Worm (Caenorhabditis elegans) whole organism, L4 larva: ENCODE data around the gene nas-19.
A peak's percentile ranks its signal among the peaks of the same experiment; 100 is the strongest.

Experiments
- F49E8.2 ChIP-seq: sonication (generic microtip); optimal IDR thresholded peaks from 2 replicates; lab custom pipeline; 2016; ENCODE audit warnings: missing compliant biosample characterization, mild to moderate bottlenecking, missing genetic modification characterization, borderline replicate concordance
- Y105C5A.15 ChIP-seq: fragments of 200-800 bp; sonication (Bioruptor generic); IDR thresholded peaks from 2 replicates; pipeline ENCODE4 v1.3.6; 2022; ENCODE audit warnings: missing genetic modification characterization, missing compliant biosample characterization
- Y48G9A.11 ChIP-seq: fragments of 200-800 bp; sonication (Bioruptor generic); IDR thresholded peaks from 2 replicates; pipeline ENCODE4 v1.3.6; 2022; ENCODE audit warnings: missing genetic modification reagents, missing genetic modification characterization, missing compliant biosample characterization
- Y5F2A.4 ChIP-seq: fragments of 200-800 bp; sonication (Bioruptor generic); optimal IDR thresholded peaks from 2 replicates; lab custom pipeline; 2018; ENCODE audit warnings: mild to moderate bottlenecking, missing genetic modification characterization, missing compliant biosample characterization
- aha-1 ChIP-seq: fragments of 150-350 bp; peaks from one replicate; lab custom pipeline; 2014; ENCODE audit warnings: missing biosample characterization, missing genetic modification characterization
- aly-2 ChIP-seq: sonication (generic microtip); optimal IDR thresholded peaks from 2 replicates; lab custom pipeline; 2018; ENCODE audit warnings: missing biosample characterization, missing genetic modification characterization
- arid-1 ChIP-seq: fragments of 200-800 bp; sonication (Bioruptor generic); conservative IDR thresholded peaks from 2 replicates; pipeline ENCODE4 v1.3.6; 2022; ENCODE audit warnings: missing genetic modification reagents, missing genetic modification characterization, missing compliant biosample characterization
- ceh-28 ChIP-seq: fragments of 150-350 bp; optimal IDR thresholded peaks from 2 replicates; lab custom pipeline; 2014; ENCODE audit warnings: missing biosample characterization, missing genetic modification reagents, missing genetic modification characterization
- ceh-44 ChIP-seq: fragments of 200-800 bp; sonication (Bioruptor generic); IDR thresholded peaks from 2 replicates; pipeline ENCODE4 v1.3.6; 2022; ENCODE audit warnings: missing genetic modification reagents, missing genetic modification characterization, missing compliant biosample characterization
- ceh-82 ChIP-seq: sonication (generic microtip); optimal IDR thresholded peaks from 2 replicates; lab custom pipeline; 2017; ENCODE audit warnings: missing biosample characterization, missing genetic modification characterization
- cey-2 ChIP-seq: sonication (generic microtip); optimal IDR thresholded peaks from 3 replicates; lab custom pipeline; 2017; ENCODE audit warnings: missing genetic modification characterization, mild to moderate bottlenecking, missing compliant biosample characterization, antibody characterized with exemption, borderline replicate concordance; ENCODE audit not compliant: insufficient read depth
- ctbp-1 ChIP-seq: fragments of 200-800 bp; sonication (Bioruptor generic); IDR thresholded peaks from 2 replicates; pipeline ENCODE4 v1.3.6; 2022; ENCODE audit warnings: missing genetic modification reagents, missing genetic modification characterization, missing compliant biosample characterization
- daf-16 ChIP-seq, 3 experiments: sonication (generic microtip); optimal IDR thresholded peaks; 2 replicates each; lab custom pipeline; 2016 to 2017; ENCODE audit warnings: missing genetic modification characterization in 3 of 3, missing genetic modification reagents in 3 of 3, mild to moderate bottlenecking in 2 of 3, missing compliant biosample characterization in 2 of 3, missing biosample characterization in 1 of 3, moderate library complexity in 1 of 3
- daf-8 ChIP-seq: fragments of 200-800 bp; sonication (Bioruptor generic); IDR thresholded peaks from 2 replicates; pipeline ENCODE4 v1.3.6; 2022; ENCODE audit warnings: missing genetic modification characterization, missing compliant biosample characterization
- dmd-8 ChIP-seq: fragments of 200-800 bp; sonication (Bioruptor generic); IDR thresholded peaks from 2 replicates; pipeline ENCODE4 v1.3.6; 2022; ENCODE audit warnings: missing genetic modification characterization, missing compliant biosample characterization
- egl-27 ChIP-seq: sonication (generic microtip); optimal IDR thresholded peaks from 3 replicates; lab custom pipeline; 2017; ENCODE audit warnings: missing biosample characterization, missing genetic modification reagents, missing genetic modification characterization
- egl-43 ChIP-seq: fragments of 200-800 bp; sonication (Bioruptor generic); IDR thresholded peaks from 2 replicates; pipeline ENCODE4 v1.3.6; 2022; ENCODE audit warnings: missing genetic modification reagents, missing genetic modification characterization, missing compliant biosample characterization
- fkh-10 ChIP-seq: fragments of 150-350 bp; optimal IDR thresholded peaks from 2 replicates; lab custom pipeline; 2014; ENCODE audit warnings: missing biosample characterization, missing genetic modification reagents, missing genetic modification characterization
- fos-1 ChIP-seq: fragments of 150-350 bp; optimal IDR thresholded peaks from 2 replicates; lab custom pipeline; 2014; ENCODE audit warnings: missing biosample characterization, missing genetic modification characterization
- gei-8 ChIP-seq: fragments of 200-800 bp; sonication (Bioruptor generic); optimal IDR thresholded peaks from 2 replicates; lab custom pipeline; 2018; ENCODE audit warnings: mild to moderate bottlenecking, missing genetic modification characterization, missing compliant biosample characterization
- hlh-11 ChIP-seq: fragments of 200-800 bp; sonication (Bioruptor generic); optimal IDR thresholded peaks from 2 replicates; lab custom pipeline; 2018; ENCODE audit warnings: mild to moderate bottlenecking, missing genetic modification characterization, missing compliant biosample characterization
- lim-7 ChIP-seq: fragments of 200-800 bp; sonication (Bioruptor generic); IDR thresholded peaks from 2 replicates; pipeline ENCODE4 v1.3.6; 2022; ENCODE audit warnings: missing genetic modification characterization, missing compliant biosample characterization
- mxl-2 ChIP-seq: fragments of 200-800 bp; sonication (Bioruptor generic); conservative IDR thresholded peaks from 2 replicates; pipeline ENCODE4 v1.3.6; 2022; ENCODE audit warnings: missing genetic modification reagents, missing genetic modification characterization, missing compliant biosample characterization
- nhr-102 ChIP-seq: sonication (generic microtip); optimal IDR thresholded peaks from 2 replicates; lab custom pipeline; 2016; ENCODE audit warnings: mild to moderate bottlenecking, missing genetic modification characterization, moderate library complexity, missing compliant biosample characterization
- nhr-11 ChIP-seq: fragments of 150-350 bp; optimal IDR thresholded peaks from 2 replicates; lab custom pipeline; 2014; ENCODE audit warnings: missing biosample characterization, missing genetic modification characterization
- nhr-237 ChIP-seq: sonication (generic microtip); optimal IDR thresholded peaks from 2 replicates; lab custom pipeline; 2017; ENCODE audit warnings: missing biosample characterization, missing genetic modification characterization
- nhr-42 ChIP-seq: fragments of 200-800 bp; sonication (Bioruptor generic); IDR thresholded peaks from 2 replicates; pipeline ENCODE4 v1.3.6; 2022; ENCODE audit warnings: missing genetic modification characterization, missing compliant biosample characterization
- rbr-2 ChIP-seq: sonication (generic microtip); optimal IDR thresholded peaks from 2 replicates; lab custom pipeline; 2016; ENCODE audit warnings: missing genotype, missing genetic modification characterization, missing compliant biosample characterization
- set-16 ChIP-seq: fragments of 200-800 bp; sonication (Bioruptor generic); IDR thresholded peaks from 2 replicates; pipeline ENCODE4 v1.3.6; 2022; ENCODE audit warnings: missing genetic modification reagents, missing genetic modification characterization, missing compliant biosample characterization
- snpc-1.2 ChIP-seq: fragments of 200-800 bp; sonication (Bioruptor generic); IDR thresholded peaks from 2 replicates; pipeline ENCODE4 v1.3.6; 2022; ENCODE audit warnings: missing genetic modification reagents, missing genetic modification characterization, missing compliant biosample characterization
- snpc-4 ChIP-seq: fragments of 150-350 bp; optimal IDR thresholded peaks from 2 replicates; lab custom pipeline; 2014; ENCODE audit warnings: missing biosample characterization, missing genetic modification characterization
- tra-1 ChIP-seq: fragments of 200-800 bp; sonication (Bioruptor generic); IDR thresholded peaks from 2 replicates; pipeline ENCODE4 v1.3.6; 2022; ENCODE audit warnings: missing genetic modification reagents, missing genetic modification characterization, missing compliant biosample characterization
- unc-130 ChIP-seq: sonication (generic microtip); optimal IDR thresholded peaks from 2 replicates; lab custom pipeline; 2016; ENCODE audit warnings: missing genetic modification reagents, missing genetic modification characterization, missing compliant biosample characterization
- zip-11 ChIP-seq: fragments of 200-800 bp; sonication (Bioruptor generic); IDR thresholded peaks from 2 replicates; pipeline ENCODE4 v1.3.6; 2022; ENCODE audit warnings: missing genetic modification characterization, missing compliant biosample characterization

nas-19 gene

ce11 chrV:11392020-11392419 is 10.5 kb downstream of the nas-19 start, which contains the start of gene nas-16:
Gene nas-16, plus strand, starts transcription at chrV:11392320.
- no peak for TF ChIP-seq daf-8 (GFP tag; lab: Robert Waterston, UW)
- TF ChIP-seq aly-2, result no peak
- TF ChIP-seq egl-43, result no peak
- TF ChIP-seq fos-1 (tag; lab: Kevin White, UChicago), result no peak
- TF ChIP-seq Y105C5A.15 (GFP tag; lab: Robert Waterston, UW), result no peak
- no peak for TF ChIP-seq daf-16 (GFP tag; optimal IDR thresholded peaks at IDR 0.05; lab: Kevin White, UChicago)
- no peak for TF ChIP-seq daf-16 (tag; optimal IDR thresholded peaks at IDR 0.05; lab: Kevin White, UChicago)
- no peak for TF ChIP-seq nhr-42 (GFP tag; lab: Robert Waterston, UW)
- TF ChIP-seq gei-8 (GFP tag; lab: Kevin White, UChicago), result no peak

- 0 out of 2 replicates have a peak, but pooled peaks have one; percentile 36 for TF ChIP-seq Y48G9A.11
These were observed 11.5 kb downstream of the nas-19 start for ce11 chrV:11391033-11391432.

ce11 chrV:11390394-11390793 is 12.1 kb downstream of the nas-19 start, which contains the start of the genes K03B8.11 and K03B8.14:
Gene K03B8.11, minus strand, starts transcription at chrV:11390494.
Gene K03B8.14, plus strand, starts transcription at chrV:11390503.
- TF ChIP-seq zip-11 (GFP tag; lab: Robert Waterston, UW) (no peak), aha-1 (tag; lab: Kevin White, UChicago) (peak; percentile 31), nhr-11 (tag; lab: Kevin White, UChicago) (no peak)

- TF ChIP-seq tra-1 (GFP tag; lab: Robert Waterston, UW) (no peak), ceh-44 (GFP tag; lab: Robert Waterston, UW) (no peak), fkh-10 (GFP tag; lab: Kevin White, UChicago) (no peak)
These were observed 12.7 kb downstream of the nas-19 start, which contains the start of gene col-155 for ce11 chrV:11389776-11390175. Gene col-155, minus strand, starts transcription at chrV:11389876.

- no peak for TF ChIP-seq ctbp-1 (GFP tag; lab: Robert Waterston, UW)
- no peak for TF ChIP-seq egl-27 (tag; lab: Kevin White, UChicago)
- TF ChIP-seq ceh-82 (tag; lab: Kevin White, UChicago), result no peak
- TF ChIP-seq egl-43, result no peak
- TF ChIP-seq nhr-102, result no peak
- TF ChIP-seq nhr-237, result no peak
- TF ChIP-seq aly-2, result no peak
- no peak for TF ChIP-seq rbr-2 (tag; lab: Kevin White, UChicago)
- TF ChIP-seq cey-2 (tag; lab: Kevin White, UChicago), result no peak
- no peak for TF ChIP-seq Y5F2A.4 (GFP tag; lab: Kevin White, UChicago)
- TF ChIP-seq mxl-2 (GFP tag; lab: Robert Waterston, UW), result no peak
- TF ChIP-seq snpc-1.2 (GFP tag; lab: Robert Waterston, UW), result no peak
- TF ChIP-seq arid-1 (GFP tag; lab: Robert Waterston, UW), result no peak
- no peak for TF ChIP-seq nhr-42 (GFP tag; lab: Robert Waterston, UW)
- no peak for TF ChIP-seq ceh-28 (tag; lab: Kevin White, UChicago)
- TF ChIP-seq snpc-4 (tag; lab: Kevin White, UChicago), result no peak
- TF ChIP-seq, all 104 proteins: peak for 0
These were observed 16.1 kb downstream of the nas-19 start, which contains the start of gene F55C10.4 for ce11 chrV:11386428-11386827. Gene F55C10.4, plus strand, starts transcription at chrV:11386728.

ce11 chrV:11385583-11385982 is 16.9 kb downstream of the nas-19 start:
- peak; percentile 79 for TF ChIP-seq set-16 (GFP tag; lab: Robert Waterston, UW)

ce11 chrV:11385060-11385459 is 17.4 kb downstream of the nas-19 start, which contains the start of gene col-154:
Gene col-154, plus strand, starts transcription at chrV:11385360.
- TF ChIP-seq lim-7 (GFP tag; lab: Robert Waterston, UW), result no peak
- no peak for TF ChIP-seq rbr-2 (tag; lab: Kevin White, UChicago)
- no peak for TF ChIP-seq hlh-11 (tag; lab: Kevin White, UChicago)
- TF ChIP-seq dmd-8 (GFP tag; lab: Robert Waterston, UW), result no peak
- TF ChIP-seq unc-130 (GFP tag; lab: Kevin White, UChicago), result no peak
- no peak for TF ChIP-seq F49E8.2 (tag; lab: Kevin White, UChicago)
- no peak for TF ChIP-seq zip-11 (GFP tag; lab: Robert Waterston, UW)
